Fruit fly (Drosophila melanogaster): ENCODE measurements around the gene CG4115.

The CG4115 gene

dm6 chr3R:12405134-12405533 lies 45.3 kb downstream of the CG4115 start:
- no peak for TF ChIP-seq Ets98B (GFP tag; IDR thresholded peaks at IDR 0.05)

- no peak for TF ChIP-seq CG15710 (tag; optimal IDR thresholded peaks at IDR 0.05)
- no peak for TF ChIP-seq CG12605 (GFP tag; IDR thresholded peaks at IDR 0.05)
Observed at dm6 chr3R:12405928-12406234, 46.1 kb downstream of the CG4115 start, which contains the start of gene Cyp9f2. Gene Cyp9f2 (minus strand): TSS chr3R:12406028.

dm6 chr3R:12406235-12407196 lies 46.7 kb downstream of the CG4115 start, which contains the start of gene CG5167:
Gene CG5167 (plus strand): TSS chr3R:12406532.
- peak; percentile 11 for TF ChIP-seq CG17806 (tag; optimal IDR thresholded peaks at IDR 0.05)
- TF ChIP-seq CG10348 (GFP tag; IDR thresholded peaks at IDR 0.05) = no peak
- peak; percentile 13 for TF ChIP-seq Snoo (tag; optimal IDR thresholded peaks at IDR 0.05)
- TF ChIP-seq CG32121 (GFP tag; IDR thresholded peaks at IDR 0.05) = no peak; the same call in 1 of the 2 replicates
- TF ChIP-seq fd96Ca (GFP tag; IDR thresholded peaks at IDR 0.05) = peak; percentile 64; the same call in 2 of the 3 replicates
- TF ChIP-seq CG4496 (GFP tag; IDR thresholded peaks at IDR 0.05) = no peak
- TF ChIP-seq D1 (tag; optimal IDR thresholded peaks at IDR 0.05) = no peak
- no peak for TF ChIP-seq EcR (GFP tag; optimal IDR thresholded peaks at IDR 0.05)
- TF ChIP-seq CG8159 (tag; optimal IDR thresholded peaks at IDR 0.05) = peak; percentile 15
- TF ChIP-seq Ets98B (GFP tag; IDR thresholded peaks at IDR 0.05) = peak; percentile 51
- TF ChIP-seq Pif1A (GFP tag; optimal IDR thresholded peaks at IDR 0.05) = no peak
- no peak for TF ChIP-seq CG14655 (GFP tag; optimal IDR thresholded peaks at IDR 0.05)
- TF ChIP-seq CG15710 (tag; optimal IDR thresholded peaks at IDR 0.05) = no peak
- TF ChIP-seq CG13204 (GFP tag; optimal IDR thresholded peaks at IDR 0.05) = peak; percentile 54
- no peak for TF ChIP-seq Pif1B (GFP tag; optimal IDR thresholded peaks at IDR 0.05)
- no peak for TF ChIP-seq CG9948 (tag; optimal IDR thresholded peaks at IDR 0.05)
- TF ChIP-seq gl (tag; optimal IDR thresholded peaks at IDR 0.05) = peak; percentile 88
- TF ChIP-seq CG12605 (GFP tag; IDR thresholded peaks at IDR 0.05) = peak; percentile 85
- TF ChIP-seq CG8301 (tag; optimal IDR thresholded peaks at IDR 0.05) = peak; percentile 62
- TF ChIP-seq rn (GFP tag; IDR thresholded peaks at IDR 0.05) = no peak
- TF ChIP-seq CG34367 (tag; optimal IDR thresholded peaks at IDR 0.05) = peak; percentile 40

dm6 chr3R:12408160-12408559 lies 48.4 kb downstream of the CG4115 start, which contains the start of gene CG5196:
Gene CG5196 (plus strand): TSS chr3R:12408316.
- TF ChIP-seq Snoo (tag; optimal IDR thresholded peaks at IDR 0.05) = no peak
- TF ChIP-seq Pif1A (GFP tag; optimal IDR thresholded peaks at IDR 0.05) = no peak
- TF ChIP-seq CG17806 (tag; optimal IDR thresholded peaks at IDR 0.05) = no peak
- no peak for TF ChIP-seq CG12605 (GFP tag; IDR thresholded peaks at IDR 0.05)
- no peak for TF ChIP-seq CG8159 (tag; optimal IDR thresholded peaks at IDR 0.05)
- TF ChIP-seq CG9948 (tag; optimal IDR thresholded peaks at IDR 0.05) = no peak
- no peak for TF ChIP-seq Pif1B (GFP tag; optimal IDR thresholded peaks at IDR 0.05)
- TF ChIP-seq EcR (GFP tag; optimal IDR thresholded peaks at IDR 0.05) = peak; percentile 14

- no peak for TF ChIP-seq EcR (GFP tag; optimal IDR thresholded peaks at IDR 0.05)
- no peak for TF ChIP-seq CG32121 (GFP tag; IDR thresholded peaks at IDR 0.05)
- no peak for TF ChIP-seq CG13204 (GFP tag; optimal IDR thresholded peaks at IDR 0.05)
- TF ChIP-seq gl (tag; optimal IDR thresholded peaks at IDR 0.05) = no peak
- TF ChIP-seq Pif1A (GFP tag; optimal IDR thresholded peaks at IDR 0.05) = no peak
- TF ChIP-seq CG17806 (tag; optimal IDR thresholded peaks at IDR 0.05) = no peak
Observed at dm6 chr3R:12411449-12411848, 51.6 kb downstream of the CG4115 start.
